Worm (Caenorhabditis elegans) whole organism, L2 larva: Measurements from ENCODE around the gene nhr-120.

ENCODE experiments used
- F13H6.1 ChIP-seq: sonication (generic microtip); optimal IDR thresholded peaks from 2 replicates; lab custom pipeline; 2016; ENCODE audit warnings: missing genetic modification characterization, missing compliant biosample characterization
- R02D3.7 ChIP-seq: fragments of 150-350 bp; optimal IDR thresholded peaks from 2 replicates; lab custom pipeline; 2014; ENCODE audit warnings: missing biosample characterization, missing genetic modification characterization
- Y55F3AM.14 ChIP-seq: fragments of 200-800 bp; sonication (Bioruptor generic); optimal IDR thresholded peaks from 2 replicates; lab custom pipeline; 2018; ENCODE audit warnings: mild to moderate bottlenecking, missing genetic modification characterization, missing compliant biosample characterization
- ZK546.5 ChIP-seq: sonication (generic microtip); optimal IDR thresholded peaks from 2 replicates; lab custom pipeline; 2017; ENCODE audit warnings: missing biosample characterization, missing genetic modification characterization
- alr-1 ChIP-seq: fragments of 150-350 bp; optimal IDR thresholded peaks from 2 replicates; lab custom pipeline; 2014; ENCODE audit warnings: missing biosample characterization, missing genetic modification characterization
- aly-2 ChIP-seq: fragments of 150-350 bp; optimal IDR thresholded peaks from 2 replicates; lab custom pipeline; 2014; ENCODE audit warnings: missing biosample characterization, missing genetic modification characterization
- ama-1 ChIP-seq: fragments of 150-350 bp; optimal IDR thresholded peaks from 2 replicates; lab custom pipeline; 2018; ENCODE audit warnings: inconsistent platforms
- blmp-1 ChIP-seq: sonication (generic microtip); optimal IDR thresholded peaks from 2 replicates; lab custom pipeline; 2017; ENCODE audit warnings: missing genetic modification characterization, mild to moderate bottlenecking, missing compliant biosample characterization, antibody characterized with exemption, moderate library complexity; ENCODE audit not compliant: insufficient read depth
- ceh-16 ChIP-seq: fragments of 150-350 bp; optimal IDR thresholded peaks from 2 replicates; lab custom pipeline; 2014; ENCODE audit warnings: missing biosample characterization, missing genetic modification characterization
- egl-27 ChIP-seq: sonication (generic microtip); optimal IDR thresholded peaks from 3 replicates; lab custom pipeline; 2017; ENCODE audit warnings: missing biosample characterization, missing genetic modification reagents, missing genetic modification characterization
- gmeb-1 ChIP-seq: fragments of 150-350 bp; optimal IDR thresholded peaks from 2 replicates; lab custom pipeline; 2014; ENCODE audit warnings: missing biosample characterization, missing genetic modification characterization
- lin-11 ChIP-seq: fragments of 150-350 bp; sonication (generic microtip); optimal IDR thresholded peaks from 2 replicates; lab custom pipeline; 2014; ENCODE audit warnings: missing biosample characterization, missing genetic modification characterization, inconsistent platforms, mixed read lengths
- lin-13 ChIP-seq: fragments of 150-350 bp; optimal IDR thresholded peaks from 2 replicates; lab custom pipeline; 2014; ENCODE audit warnings: missing biosample characterization, missing genetic modification reagents, missing genetic modification characterization
- mbf-1 ChIP-seq: sonication (generic microtip); optimal IDR thresholded peaks from 2 replicates; lab custom pipeline; 2017; ENCODE audit warnings: missing biosample characterization, missing genetic modification characterization
- nhr-10 ChIP-seq: sonication (generic microtip); optimal IDR thresholded peaks from 2 replicates; lab custom pipeline; 2017; ENCODE audit warnings: missing biosample characterization, missing genetic modification characterization
- nhr-129 ChIP-seq: fragments of 150-350 bp; optimal IDR thresholded peaks from 2 replicates; lab custom pipeline; 2014; ENCODE audit warnings: missing biosample characterization, missing genetic modification characterization
- nhr-25 ChIP-seq: fragments of 150-350 bp; sonication (generic microtip); optimal IDR thresholded peaks from 3 replicates; lab custom pipeline; 2014; ENCODE audit warnings: missing biosample characterization, missing genetic modification characterization
- nhr-6 ChIP-seq: fragments of 150-350 bp; optimal IDR thresholded peaks from 2 replicates; lab custom pipeline; 2014; ENCODE audit warnings: missing biosample characterization, missing genetic modification characterization
- nhr-77 ChIP-seq: fragments of 150-350 bp; optimal IDR thresholded peaks from 2 replicates; lab custom pipeline; 2014; ENCODE audit warnings: missing biosample characterization, missing genetic modification characterization
- sma-9 ChIP-seq, 2 experiments: fragments of 150-350 bp in 1 of 2; sonication (generic microtip) in 1 of 2; optimal IDR thresholded peaks; 2 replicates each; lab custom pipeline; 2014 to 2016; ENCODE audit warnings: missing genetic modification characterization in 2 of 2, mild to moderate bottlenecking in 1 of 2, missing biosample characterization in 1 of 2, missing compliant biosample characterization in 1 of 2, missing genetic modification reagents in 1 of 2, moderate library complexity in 1 of 2
- snpc-4 ChIP-seq: fragments of 150-350 bp; optimal IDR thresholded peaks from 2 replicates; lab custom pipeline; 2014; ENCODE audit warnings: missing biosample characterization, missing genetic modification characterization
- unc-39 ChIP-seq: fragments of 150-350 bp; optimal IDR thresholded peaks from 2 replicates; lab custom pipeline; 2014; ENCODE audit warnings: missing biosample characterization, missing genetic modification characterization
- ztf-4 ChIP-seq: fragments of 150-350 bp; optimal IDR thresholded peaks from 2 replicates; lab custom pipeline; 2014; ENCODE audit warnings: missing biosample characterization, missing genetic modification characterization

nhr-120 gene

ce11 chrX:6593178-6593786 is 47.1 kb downstream of the nhr-120 start (continued):
- TF ChIP-seq snpc-4 (tag; lab: Kevin White, UChicago) (peak; percentile 40), blmp-1 (no peak), unc-39 (tag; lab: Kevin White, UChicago) (no peak), nhr-129 (tag; lab: Kevin White, UChicago) (peak; percentile 91), ZK546.5 (tag; lab: Kevin White, UChicago) (no peak), alr-1 (no peak), ztf-4 (tag; lab: Kevin White, UChicago) (no peak), gmeb-1 (peak; percentile 66), mbf-1 (no peak), egl-27 (peak; percentile 70), aly-2 (tag; lab: Kevin White, UChicago) (no peak), nhr-10 (tag; lab: Kevin White, UChicago) (no peak)

ce11 chrX:6591674-6592073 is 48.7 kb downstream of the nhr-120 start:
- TF ChIP-seq nhr-77 (tag; lab: Kevin White, UChicago) = no peak
- no peak for TF ChIP-seq ceh-16 (tag; lab: Kevin White, UChicago)
- no peak for TF ChIP-seq Y55F3AM.14 (GFP tag; lab: Kevin White, UChicago)
- TF ChIP-seq nhr-25 (tag; lab: Kevin White, UChicago) = no peak
- peak; percentile 63 for TF ChIP-seq F13H6.1 (tag; lab: Kevin White, UChicago)
- TF ChIP-seq ama-1 (lab: Kevin White, UChicago) = no peak
- no peak for TF ChIP-seq mbf-1
- TF ChIP-seq lin-13 = no peak
- peak; percentile 21 for TF ChIP-seq sma-9 (GFP tag; optimal IDR thresholded peaks at IDR 0.05; lab: Kevin White, UChicago)
- no peak for TF ChIP-seq sma-9 (tag; optimal IDR thresholded peaks at IDR 0.05; lab: Kevin White, UChicago)
- peak; percentile 67 for TF ChIP-seq nhr-129 (tag; lab: Kevin White, UChicago)
- no peak for TF ChIP-seq R02D3.7 (tag; lab: Kevin White, UChicago)
- TF ChIP-seq snpc-4 (tag; lab: Kevin White, UChicago) = no peak
- no peak for TF ChIP-seq nhr-6 (tag; lab: Kevin White, UChicago)
- TF ChIP-seq, all 48 proteins: peak for 3

DNA sequence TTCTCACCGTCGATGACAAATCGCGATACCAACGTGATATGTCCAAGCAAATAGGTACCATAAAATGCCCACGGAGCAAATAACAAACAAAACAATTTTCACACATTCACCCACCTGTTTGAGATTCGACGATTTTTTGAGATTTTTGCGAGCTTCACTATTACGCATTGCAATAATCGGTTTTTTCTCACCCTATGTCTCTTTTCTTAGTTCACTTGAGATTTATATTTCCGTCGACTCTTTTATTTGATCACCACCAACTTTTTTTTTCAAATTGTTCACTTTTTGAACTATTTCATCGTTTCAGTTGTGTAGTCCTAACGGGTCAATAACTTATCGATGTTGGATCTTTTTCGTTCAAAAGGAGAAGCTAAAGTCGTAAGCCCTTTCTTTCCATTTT is 51.9 kb downstream of the nhr-120 start, which contains the start of gene fbxl-4:
fbxl-4 (plus strand) TSS at position 301 of the 400 bp plus-strand sequence.
- no peak for TF ChIP-seq lin-11
- TF ChIP-seq, all 48 proteins: peak for 0
